Worm (Caenorhabditis elegans) whole organism, young adult: Measurements from ENCODE around the gene wapl-1.
A peak's percentile ranks its signal among the peaks of the same experiment; 100 is the strongest.

Experiments
- B0019.2 ChIP-seq: fragments of 200-800 bp; sonication (Bioruptor generic); conservative IDR thresholded peaks from 2 replicates; pipeline ENCODE4 v1.3.6; 2022; ENCODE audit warnings: missing genetic modification reagents, missing genetic modification characterization, missing compliant biosample characterization
- F37B4.10 ChIP-seq: fragments of 200-800 bp; sonication (Bioruptor generic); IDR thresholded peaks from 2 replicates; pipeline ENCODE4 v1.3.6; 2022; ENCODE audit warnings: missing genetic modification characterization, missing compliant biosample characterization
- F55B11.4 ChIP-seq: sonication (generic microtip); optimal IDR thresholded peaks from 2 replicates; lab custom pipeline; 2016; ENCODE audit warnings: missing compliant biosample characterization, missing genetic modification characterization, borderline replicate concordance; ENCODE audit not compliant: insufficient read depth
- F57C9.4 ChIP-seq: sonication (generic microtip); optimal IDR thresholded peaks from 2 replicates; lab custom pipeline; 2017; ENCODE audit warnings: mild to moderate bottlenecking, missing genetic modification characterization, missing compliant biosample characterization
- K12H6.12 ChIP-seq: fragments of 200-800 bp; sonication (Bioruptor generic); optimal IDR thresholded peaks from 2 replicates; lab custom pipeline; 2018; ENCODE audit warnings: mild to moderate bottlenecking, missing genetic modification characterization, missing compliant biosample characterization
- T07F8.4 ChIP-seq: sonication (generic microtip); optimal IDR thresholded peaks from 2 replicates; lab custom pipeline; 2016; ENCODE audit warnings: mild to moderate bottlenecking, missing genetic modification characterization, moderate library complexity, missing compliant biosample characterization
- Y53F4B.3 ChIP-seq: fragments of 200-800 bp; sonication (Bioruptor generic); IDR thresholded peaks from 2 replicates; pipeline ENCODE4 v1.3.6; 2022; ENCODE audit warnings: missing genetic modification reagents, missing genetic modification characterization, missing compliant biosample characterization
- ZK185.1 ChIP-seq: sonication (generic microtip); optimal IDR thresholded peaks from 2 replicates; lab custom pipeline; 2016; ENCODE audit warnings: mild to moderate bottlenecking, missing genetic modification characterization, missing compliant biosample characterization; ENCODE audit not compliant: poor library complexity, severe bottlenecking
- ama-1 ChIP-seq, 3 experiments: fragments of 150-350 bp in 1 of 3; sonication (generic microtip) in 2 of 3; optimal IDR thresholded peaks; 2 replicates each; lab custom pipeline; 2014 to 2018; ENCODE audit warnings: missing biosample characterization in 2 of 3, missing genetic modification characterization in 2 of 3, missing genetic modification reagents in 2 of 3
- aptf-3 ChIP-seq: fragments of 200-800 bp; sonication (Bioruptor generic); IDR thresholded peaks from 2 replicates; pipeline ENCODE4 v1.3.6; 2022; ENCODE audit warnings: missing genetic modification characterization, missing compliant biosample characterization
- athp-1 ChIP-seq: sonication (generic microtip); optimal IDR thresholded peaks from 2 replicates; lab custom pipeline; 2017; ENCODE audit warnings: mild to moderate bottlenecking, missing genetic modification characterization, missing compliant biosample characterization
- ccch-3 ChIP-seq: fragments of 200-800 bp; sonication (Bioruptor generic); optimal IDR thresholded peaks from 2 replicates; lab custom pipeline; 2018; ENCODE audit warnings: mild to moderate bottlenecking, missing genetic modification characterization, missing compliant biosample characterization
- ceh-27 ChIP-seq: fragments of 200-800 bp; sonication (Bioruptor generic); optimal IDR thresholded peaks from 2 replicates; lab custom pipeline; 2018; ENCODE audit warnings: mild to moderate bottlenecking, missing genetic modification characterization, moderate library complexity, missing compliant biosample characterization
- ceh-79 ChIP-seq: sonication (generic microtip); optimal IDR thresholded peaks from 2 replicates; lab custom pipeline; 2017; ENCODE audit warnings: mild to moderate bottlenecking, missing genetic modification characterization, missing compliant biosample characterization
- chd-7 ChIP-seq: sonication (generic microtip); optimal IDR thresholded peaks from 2 replicates; lab custom pipeline; 2016; ENCODE audit warnings: mild to moderate bottlenecking, missing genetic modification characterization, moderate library complexity, missing compliant biosample characterization
- dox-1 ChIP-seq: fragments of 200-800 bp; sonication (Bioruptor generic); IDR thresholded peaks from 2 replicates; pipeline ENCODE4 v1.3.6; 2022; ENCODE audit warnings: missing genetic modification reagents, missing genetic modification characterization, missing compliant biosample characterization
- efl-1 ChIP-seq: fragments of 150-350 bp; optimal IDR thresholded peaks from 2 replicates; lab custom pipeline; 2014; ENCODE audit warnings: missing biosample characterization, missing genetic modification reagents, missing genetic modification characterization
- egl-18 ChIP-seq: fragments of 200-800 bp; sonication (Bioruptor generic); IDR thresholded peaks from 2 replicates; pipeline ENCODE4 v1.3.6; 2022; ENCODE audit warnings: missing genetic modification reagents, missing genetic modification characterization, missing compliant biosample characterization
- egrh-3 ChIP-seq: fragments of 200-800 bp; sonication (Bioruptor generic); IDR thresholded peaks from 2 replicates; pipeline ENCODE4 v1.3.6; 2022; ENCODE audit warnings: missing genetic modification reagents, missing genetic modification characterization, missing compliant biosample characterization
- fkh-3 ChIP-seq: sonication (generic microtip); optimal IDR thresholded peaks from 2 replicates; lab custom pipeline; 2016; ENCODE audit warnings: mild to moderate bottlenecking, missing genetic modification characterization, missing compliant biosample characterization
- him-1 ChIP-seq: sonication (generic microtip); optimal IDR thresholded peaks from 2 replicates; lab custom pipeline; 2016; ENCODE audit warnings: missing genotype, missing genetic modification reagents, missing genetic modification characterization, missing compliant biosample characterization
- hmg-1.2 ChIP-seq: fragments of 200-800 bp; sonication (Bioruptor generic); IDR thresholded peaks from 2 replicates; pipeline ENCODE4 v1.3.6; 2022; ENCODE audit warnings: missing genetic modification reagents, missing genetic modification characterization, missing compliant biosample characterization
- hsf-1 ChIP-seq: fragments of 200-800 bp; sonication (Bioruptor generic); IDR thresholded peaks from 2 replicates; pipeline ENCODE4 v1.3.6; 2022; ENCODE audit warnings: missing genetic modification reagents, missing genetic modification characterization, missing compliant biosample characterization
- lin-35 ChIP-seq, 3 experiments: fragments of 150-350 bp in 2 of 3; sonication (generic microtip) in 1 of 3; optimal IDR thresholded peaks; 2 replicates each; lab custom pipeline; 2014 to 2018; ENCODE audit warnings: missing biosample characterization in 3 of 3, missing genetic modification characterization in 3 of 3, missing genetic modification reagents in 3 of 3
- nfya-1 ChIP-seq: sonication (generic microtip); optimal IDR thresholded peaks from 2 replicates; lab custom pipeline; 2017; ENCODE audit warnings: antibody characterized with exemption, missing compliant biosample characterization, missing genetic modification characterization, borderline replicate concordance; ENCODE audit not compliant: insufficient read depth
- nfyb-1 ChIP-seq: fragments of 200-800 bp; sonication (Bioruptor generic); IDR thresholded peaks from 2 replicates; pipeline ENCODE4 v1.3.6; 2022; ENCODE audit warnings: missing genetic modification reagents, missing genetic modification characterization, missing compliant biosample characterization
- nhr-27 ChIP-seq: fragments of 200-800 bp; sonication (Bioruptor generic); optimal IDR thresholded peaks from 2 replicates; lab custom pipeline; 2018; ENCODE audit warnings: mild to moderate bottlenecking, missing genetic modification characterization, moderate library complexity, missing compliant biosample characterization
- nhr-80 ChIP-seq: sonication (generic microtip); optimal IDR thresholded peaks from 2 replicates; lab custom pipeline; 2016; ENCODE audit warnings: missing genetic modification characterization, missing compliant biosample characterization
- nhr-90 ChIP-seq: sonication (generic microtip); optimal IDR thresholded peaks from 2 replicates; lab custom pipeline; 2016; ENCODE audit warnings: missing genotype, mild to moderate bottlenecking, missing genetic modification characterization, missing compliant biosample characterization
- pbrm-1 ChIP-seq: fragments of 200-800 bp; sonication (Bioruptor generic); IDR thresholded peaks from 2 replicates; pipeline ENCODE4 v1.3.6; 2022; ENCODE audit warnings: missing genetic modification reagents, missing genetic modification characterization, missing compliant biosample characterization
- repo-1 ChIP-seq: sonication (generic microtip); optimal IDR thresholded peaks from 2 replicates; lab custom pipeline; 2017; ENCODE audit warnings: mild to moderate bottlenecking, missing genetic modification characterization, missing compliant biosample characterization
- snpc-1.1 ChIP-seq: sonication (generic microtip); optimal IDR thresholded peaks from 2 replicates; lab custom pipeline; 2017; ENCODE audit warnings: missing genetic modification characterization, mild to moderate bottlenecking, missing compliant biosample characterization, antibody characterized with exemption, moderate library complexity, missing genotype, missing genetic modification reagents; ENCODE audit not compliant: insufficient read depth
- zfh-2 ChIP-seq: fragments of 200-800 bp; sonication (Bioruptor generic); conservative IDR thresholded peaks from 2 replicates; pipeline ENCODE4 v1.3.6; 2022; ENCODE audit warnings: missing genetic modification reagents, missing genetic modification characterization, missing compliant biosample characterization
- ztf-25 ChIP-seq: fragments of 200-800 bp; sonication (Bioruptor generic); IDR thresholded peaks from 2 replicates; pipeline ENCODE4 v1.3.6; 2022; ENCODE audit warnings: missing genetic modification reagents, missing genetic modification characterization, missing compliant biosample characterization
- ztf-6 ChIP-seq: fragments of 200-800 bp; sonication (Bioruptor generic); IDR thresholded peaks from 2 replicates; pipeline ENCODE4 v1.3.6; 2022; ENCODE audit warnings: missing genetic modification reagents, missing genetic modification characterization, missing compliant biosample characterization

wapl-1 gene

ce11 chrIV:4445711-4446290, at the start of gene wapl-1, which contains the start of gene htz-1 (continued):
- TF ChIP-seq B0019.2 (GFP tag; lab: Robert Waterston, UW), result peak; percentile 93
- TF ChIP-seq ceh-27 (GFP tag; lab: Kevin White, UChicago), result peak; percentile 94
- no peak for TF ChIP-seq egl-18 (GFP tag; lab: Robert Waterston, UW)
- TF ChIP-seq snpc-1.1 (tag; lab: Kevin White, UChicago), result peak; percentile 45
- peak; percentile 92 for TF ChIP-seq efl-1 (GFP tag; lab: Kevin White, UChicago)
- peak; percentile 67 for TF ChIP-seq nhr-80 (tag; lab: Kevin White, UChicago)
- TF ChIP-seq athp-1 (tag; lab: Kevin White, UChicago), result peak; percentile 65
- peak; percentile 93 for TF ChIP-seq nfyb-1 (GFP tag; lab: Robert Waterston, UW)
- TF ChIP-seq him-1, result no peak
- no peak for TF ChIP-seq fkh-3 (tag; lab: Kevin White, UChicago)
- TF ChIP-seq ztf-25 (GFP tag; lab: Robert Waterston, UW), result peak; percentile 66; the same call in 1 of the 2 replicates
- peak; percentile 81 for TF ChIP-seq hmg-1.2 (GFP tag; lab: Robert Waterston, UW)
- peak; percentile 54 to 94 (median 76) for TF ChIP-seq lin-35 (GFP tag; optimal IDR thresholded peaks at IDR 0.05; lab: Kevin White, UChicago)
- TF ChIP-seq ceh-79 (tag; lab: Kevin White, UChicago), result no peak
- no peak for TF ChIP-seq F37B4.10 (GFP tag; lab: Robert Waterston, UW)
- peak; percentile 62 for TF ChIP-seq chd-7
- peak; percentile 80 for TF ChIP-seq repo-1 (tag; lab: Kevin White, UChicago)
- TF ChIP-seq Y53F4B.3 (GFP tag; lab: Robert Waterston, UW), result no peak
- peak; percentile 94 for TF ChIP-seq pbrm-1 (GFP tag; lab: Robert Waterston, UW)
- TF ChIP-seq ZK185.1 (tag; lab: Kevin White, UChicago), result peak; percentile 88
- peak; percentile 97 for TF ChIP-seq dox-1 (GFP tag; lab: Robert Waterston, UW)
- no peak for TF ChIP-seq nfya-1 (tag; lab: Kevin White, UChicago)
- TF ChIP-seq nhr-90, result no peak
- no peak for TF ChIP-seq aptf-3 (GFP tag; lab: Robert Waterston, UW)
- TF ChIP-seq K12H6.12, result peak; percentile 85
- TF ChIP-seq hsf-1, result peak; percentile 85
- TF ChIP-seq ccch-3, result no peak
- TF ChIP-seq ama-1 (optimal IDR thresholded peaks at IDR 0.05; lab: Kevin White, UChicago), result no peak
- TF ChIP-seq ama-1 (GFP tag; optimal IDR thresholded peaks at IDR 0.05; lab: Kevin White, UChicago), result no peak
- TF ChIP-seq T07F8.4 (tag; lab: Kevin White, UChicago), result no peak
- peak; percentile 25 for TF ChIP-seq F57C9.4 (tag; lab: Kevin White, UChicago)
- TF ChIP-seq ztf-6, result no peak; the same call in 1 of the 2 replicates

- TF ChIP-seq zfh-2 (GFP tag; lab: Robert Waterston, UW) (peak; percentile 76), nhr-27 (no peak), F55B11.4 (tag; lab: Kevin White, UChicago) (no peak), F37B4.10 (GFP tag; lab: Robert Waterston, UW) (no peak), egrh-3 (GFP tag; lab: Robert Waterston, UW) (peak; percentile 21; the same call in 1 of the 2 replicates)
Observed at ce11 chrIV:4490148-4490652, 44.7 kb upstream of the wapl-1 start, which contains the start of gene ZK180.7. Gene ZK180.7 (plus strand): TSS chrIV:4490542.
